Fruit fly (Drosophila melanogaster) whole organism, embryonic: ENCODE data around the gene Ilp6.

Experiments used
- Asciz ChIP-seq: fragments of 200-800 bp; sonication (Bioruptor generic); optimal IDR thresholded peaks from 2 replicates; lab custom pipeline; 2017; ENCODE audit warnings: missing biosample characterization, mild to moderate bottlenecking, missing genetic modification characterization, missing genetic modification reagents
- CG10209 ChIP-seq: fragments of 200-800 bp; sonication (Bioruptor generic); optimal IDR thresholded peaks from 3 replicates; lab custom pipeline; 2017; ENCODE audit warnings: missing biosample characterization, mild to moderate bottlenecking, missing genetic modification characterization, missing genetic modification reagents
- CG11504 ChIP-seq: fragments of 200-800 bp; sonication (Bioruptor generic); optimal IDR thresholded peaks from 3 replicates; lab custom pipeline; 2019; ENCODE audit warnings: missing biosample characterization, mild to moderate bottlenecking, missing genetic modification characterization, moderate library complexity
- CG11560 ChIP-seq: fragments of 200-800 bp; sonication (Bioruptor generic); IDR thresholded peaks from 3 replicates; pipeline ENCODE4 v1.3.6; 2022; ENCODE audit warnings: missing biosample characterization, missing genetic modification characterization
- CG12155 ChIP-seq: fragments of 200-800 bp; sonication (Bioruptor generic); optimal IDR thresholded peaks from 3 replicates; lab custom pipeline; 2016; ENCODE audit warnings: missing biosample characterization, missing genetic modification characterization
- CG14050 ChIP-seq: fragments of 200-800 bp; sonication (Bioruptor generic); IDR thresholded peaks from 3 replicates; pipeline ENCODE4 v1.3.6; 2022; ENCODE audit warnings: missing biosample characterization, missing genetic modification characterization
- CG17361 ChIP-seq: fragments of 200-800 bp; sonication (Bioruptor generic); IDR thresholded peaks from 3 replicates; pipeline ENCODE4 v1.3.6; 2022; ENCODE audit warnings: missing biosample characterization, missing genetic modification characterization
- CG17568 ChIP-seq: fragments of 200-800 bp; sonication (Bioruptor generic); optimal IDR thresholded peaks from 2 replicates; lab custom pipeline; 2018; ENCODE audit warnings: missing biosample characterization, mild to moderate bottlenecking, missing genetic modification characterization, moderate library complexity
- CG18476 ChIP-seq: fragments of 200-800 bp; sonication (Bioruptor generic); optimal IDR thresholded peaks from 2 replicates; lab custom pipeline; 2016; ENCODE audit warnings: missing biosample characterization, mild to moderate bottlenecking, missing genetic modification characterization
- CG18599 ChIP-seq: fragments of 200-800 bp; sonication (Bioruptor generic); optimal IDR thresholded peaks from 3 replicates; lab custom pipeline; 2017; ENCODE audit warnings: missing biosample characterization, missing genetic modification characterization, mild to moderate bottlenecking, moderate library complexity, missing genetic modification reagents
- CG2116 ChIP-seq: fragments of 200-800 bp; sonication (Bioruptor generic); optimal IDR thresholded peaks from 3 replicates; lab custom pipeline; 2018; ENCODE audit warnings: missing biosample characterization, mild to moderate bottlenecking, missing genetic modification characterization
- CG30020 ChIP-seq: fragments of 200-800 bp; optimal IDR thresholded peaks from 2 replicates; lab custom pipeline; 2019; ENCODE audit warnings: missing biosample characterization, mild to moderate bottlenecking, missing genetic modification characterization, moderate library complexity
- CG3065 ChIP-seq: fragments of 200-800 bp; sonication (Bioruptor generic); optimal IDR thresholded peaks from 2 replicates; lab custom pipeline; 2016; ENCODE audit warnings: missing biosample characterization, missing genetic modification characterization
- CG31388 ChIP-seq: fragments of 200-800 bp; sonication (Bioruptor generic); optimal IDR thresholded peaks from 2 replicates; lab custom pipeline; 2016; ENCODE audit warnings: missing biosample characterization, missing genetic modification characterization
- CG34224 ChIP-seq: fragments of 200-800 bp; sonication (Bioruptor generic); IDR thresholded peaks from 3 replicates; pipeline ENCODE4 v1.3.6; 2022; ENCODE audit warnings: missing biosample characterization, missing genetic modification characterization; ENCODE audit not compliant: partially characterized antibody
- CG34422 ChIP-seq: fragments of 200-800 bp; sonication (Bioruptor generic); IDR thresholded peaks from 3 replicates; pipeline ENCODE4 v1.3.6; 2022; ENCODE audit warnings: missing biosample characterization, missing genetic modification characterization
- CG42726 ChIP-seq: fragments of 200-800 bp; sonication (Bioruptor generic); IDR thresholded peaks from 2 replicates; pipeline ENCODE4 v1.3.6; 2022; ENCODE audit warnings: missing biosample characterization, missing genetic modification characterization; ENCODE audit not compliant: partially characterized antibody
- CG4707 ChIP-seq: fragments of 200-800 bp; sonication (Bioruptor generic); optimal IDR thresholded peaks from 2 replicates; lab custom pipeline; 2018; ENCODE audit warnings: missing biosample characterization, mild to moderate bottlenecking, missing genetic modification characterization, moderate library complexity
- CG7556 ChIP-seq: fragments of 200-800 bp; sonication (Bioruptor generic); optimal IDR thresholded peaks from 2 replicates; lab custom pipeline; 2017; ENCODE audit warnings: missing biosample characterization, mild to moderate bottlenecking, missing genetic modification characterization
- CG7745 ChIP-seq: fragments of 200-800 bp; sonication (Bioruptor generic); optimal IDR thresholded peaks from 2 replicates; lab custom pipeline; 2018; ENCODE audit warnings: missing biosample characterization, mild to moderate bottlenecking, missing genetic modification characterization, moderate library complexity
- CG8765 ChIP-seq: fragments of 200-800 bp; sonication (Bioruptor generic); IDR thresholded peaks from 2 replicates; pipeline ENCODE4 v1.3.6; 2022; ENCODE audit warnings: missing biosample characterization, missing genetic modification characterization
- CG9215 ChIP-seq: fragments of 200-800 bp; sonication (Bioruptor generic); IDR thresholded peaks from 2 replicates; pipeline ENCODE4 v1.3.6; 2022; ENCODE audit warnings: missing biosample characterization, missing genetic modification characterization
- CG9876 ChIP-seq: fragments of 200-800 bp; sonication (Bioruptor generic); optimal IDR thresholded peaks from 2 replicates; lab custom pipeline; 2016; ENCODE audit warnings: missing biosample characterization, missing genetic modification characterization
- Dll ChIP-seq: fragments of 200-800 bp; sonication (Bioruptor generic); IDR thresholded peaks from 4 replicates; pipeline ENCODE4 v1.3.6; 2022; ENCODE audit warnings: missing biosample characterization, missing genetic modification characterization; ENCODE audit not compliant: partially characterized antibody
- Dp ChIP-seq: fragments of 200-800 bp; sonication (Bioruptor generic); optimal IDR thresholded peaks from 2 replicates; lab custom pipeline; 2018; ENCODE audit warnings: missing biosample characterization, mild to moderate bottlenecking, missing genetic modification characterization, moderate library complexity
- Drgx ChIP-seq: fragments of 200-800 bp; sonication (Bioruptor generic); IDR thresholded peaks from 2 replicates; pipeline ENCODE4 v1.3.6; 2022; ENCODE audit warnings: missing biosample characterization, missing genetic modification characterization
- ERR ChIP-seq: fragments of 200-800 bp; sonication (Bioruptor generic); optimal IDR thresholded peaks from 2 replicates; lab custom pipeline; 2016; ENCODE audit warnings: missing biosample characterization, missing genetic modification characterization
- HLH4C ChIP-seq: fragments of 200-800 bp; sonication (Bioruptor generic); IDR thresholded peaks from 3 replicates; pipeline ENCODE4 v1.3.6; 2022; ENCODE audit warnings: missing biosample characterization, missing genetic modification characterization; ENCODE audit not compliant: partially characterized antibody
- MBD-R2 ChIP-seq: fragments of 200-800 bp; sonication (Bioruptor generic); IDR thresholded peaks from 2 replicates; pipeline ENCODE4 v1.3.6; 2022; ENCODE audit warnings: missing biosample characterization, missing genetic modification characterization
- Poxn ChIP-seq: fragments of 200-800 bp; sonication (Bioruptor generic); IDR thresholded peaks from 2 replicates; pipeline ENCODE4 v1.3.6; 2022; ENCODE audit warnings: missing biosample characterization, missing genetic modification characterization
- Ptx1 ChIP-seq: fragments of 200-800 bp; sonication (Bioruptor generic); IDR thresholded peaks from 2 replicates; pipeline ENCODE4 v1.3.6; 2022; ENCODE audit warnings: missing biosample characterization, missing genetic modification characterization
- Scr ChIP-seq: fragments of 200-800 bp; sonication (Bioruptor generic); IDR thresholded peaks from 2 replicates; pipeline ENCODE4 v1.3.6; 2022; ENCODE audit warnings: missing biosample characterization, missing genetic modification characterization; ENCODE audit not compliant: partially characterized antibody
- Sry-β ChIP-seq: fragments of 200-800 bp; sonication (Bioruptor generic); optimal IDR thresholded peaks from 2 replicates; lab custom pipeline; 2018; ENCODE audit warnings: missing biosample characterization, mild to moderate bottlenecking, missing genetic modification characterization, moderate library complexity
- Trl ChIP-seq, 3 experiments: fragments of >200 bp in 2 of 3; fragments of 200-800 bp in 1 of 3; sonication (Bioruptor generic) in 1 of 3; optimal IDR thresholded peaks; 2 replicates in 1 of 3; 3 replicates in 2 of 3; lab custom pipeline; 2016 to 2017; ENCODE audit warnings: missing biosample characterization in 1 of 3, missing genetic modification characterization in 1 of 3
- aop ChIP-seq: fragments of 200-800 bp; sonication (Bioruptor generic); IDR thresholded peaks from 2 replicates; pipeline ENCODE4 v1.3.6; 2022; ENCODE audit warnings: missing biosample characterization, missing genetic modification characterization
- ash1 ChIP-seq: fragments of 200-800 bp; sonication (Bioruptor generic); optimal IDR thresholded peaks from 2 replicates; lab custom pipeline; 2018; ENCODE audit warnings: missing biosample characterization, mild to moderate bottlenecking, missing genetic modification characterization
- bbx ChIP-seq: fragments of 200-800 bp; sonication (Bioruptor generic); IDR thresholded peaks from 2 replicates; pipeline ENCODE4 v1.3.6; 2022; ENCODE audit warnings: missing biosample characterization, missing genetic modification characterization; ENCODE audit not compliant: partially characterized antibody
- cad ChIP-seq: fragments of >200 bp; optimal IDR thresholded peaks from 2 replicates; lab custom pipeline; 2017; ENCODE audit warnings: missing biosample characterization, missing genetic modification characterization
- cato ChIP-seq: fragments of 200-800 bp; sonication (Bioruptor generic); optimal IDR thresholded peaks from 2 replicates; lab custom pipeline; 2016; ENCODE audit warnings: missing biosample characterization, missing genetic modification characterization, borderline replicate concordance
- ci ChIP-seq: fragments of 200-800 bp; sonication (Bioruptor generic); IDR thresholded peaks from 3 replicates; pipeline ENCODE4 v1.3.6; 2022; ENCODE audit warnings: missing biosample characterization, missing genetic modification characterization
- crp ChIP-seq, 2 experiments: fragments of 200-800 bp; sonication (Bioruptor generic); optimal IDR thresholded peaks; 2 replicates in 1 of 2; 3 replicates in 1 of 2; lab custom pipeline; 2017; ENCODE audit warnings: missing biosample characterization in 2 of 2, missing genetic modification characterization in 2 of 2, mild to moderate bottlenecking in 1 of 2, moderate library complexity in 1 of 2
- eve ChIP-seq, 2 experiments: fragments of >200 bp; optimal IDR thresholded peaks; 2 replicates each; lab custom pipeline; 2017; ENCODE audit warnings: missing biosample characterization in 2 of 2, missing genetic modification characterization in 2 of 2
- luna ChIP-seq: fragments of 200-800 bp; sonication (Bioruptor generic); optimal IDR thresholded peaks from 2 replicates; lab custom pipeline; 2016; ENCODE audit warnings: missing biosample characterization, missing genetic modification characterization
- onecut ChIP-seq: fragments of 200-800 bp; sonication (Bioruptor generic); IDR thresholded peaks from 2 replicates; pipeline ENCODE4 v1.3.6; 2022; ENCODE audit warnings: missing biosample characterization, missing genetic modification characterization
- p53 ChIP-seq: fragments of 200-800 bp; sonication (Bioruptor generic); optimal IDR thresholded peaks from 2 replicates; lab custom pipeline; 2016; ENCODE audit warnings: missing biosample characterization, missing genetic modification characterization
- pnt ChIP-seq: fragments of 200-800 bp; sonication (Bioruptor generic); optimal IDR thresholded peaks from 3 replicates; lab custom pipeline; 2016; ENCODE audit warnings: missing biosample characterization, missing genetic modification characterization
- unc-4 ChIP-seq: fragments of 200-800 bp; sonication (Bioruptor generic); IDR thresholded peaks from 2 replicates; pipeline ENCODE4 v1.3.6; 2022; ENCODE audit warnings: missing biosample characterization, missing genetic modification characterization; ENCODE audit not compliant: partially characterized antibody
- yki ChIP-seq: fragments of >200 bp; optimal IDR thresholded peaks from 3 replicates; lab custom pipeline; 2018

The Ilp6 gene

DNA sequence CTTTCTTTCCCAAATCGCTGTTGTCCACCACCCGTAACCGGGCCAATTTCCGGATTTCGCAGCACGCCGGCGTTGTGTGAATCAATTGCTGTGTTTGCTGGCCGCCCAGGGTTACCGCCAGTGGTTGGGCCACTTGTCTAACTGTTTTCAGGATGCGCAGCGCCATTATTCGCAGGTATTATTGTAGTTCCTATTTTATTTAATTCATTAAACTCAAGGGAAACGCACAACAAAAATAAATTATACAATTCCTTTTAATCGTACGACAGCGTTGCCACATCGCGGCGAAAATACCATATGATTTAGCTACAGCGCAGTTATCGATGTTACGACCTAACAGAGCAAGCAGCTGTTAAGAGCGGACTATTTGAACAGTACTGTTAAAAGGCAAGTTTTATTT is 9.9 kb upstream of the Ilp6 start, which contains the start of gene mRpL14 (continued):
- TF ChIP-seq CG7556 (GFP tag; lab: Kevin White, UChicago), result no peak
- no peak for TF ChIP-seq cato (GFP tag; lab: Kevin White, UChicago)
- TF ChIP-seq unc-4 (GFP tag; lab: Robert Waterston, UW), result 0 out of 2 replicates have a peak, but pooled peaks have one; percentile 32
- no peak for TF ChIP-seq ci
- no peak for TF ChIP-seq yki
- TF ChIP-seq ash1, result no peak
- TF ChIP-seq HLH4C (GFP tag; lab: Robert Waterston, UW), result 0 out of 3 replicates have a peak, but pooled peaks have one; percentile 14
- peak; percentile 62 for TF ChIP-seq MBD-R2
- TF ChIP-seq Drgx (GFP tag; lab: Robert Waterston, UW), result no peak
- 0 out of 2 replicates have a peak, but pooled peaks have one; percentile 23 for TF ChIP-seq bbx
- TF ChIP-seq Dp (GFP tag; lab: Kevin White, UChicago), result peak; percentile 74
- TF ChIP-seq Ptx1 (GFP tag; lab: Robert Waterston, UW), result no peak

DNA sequence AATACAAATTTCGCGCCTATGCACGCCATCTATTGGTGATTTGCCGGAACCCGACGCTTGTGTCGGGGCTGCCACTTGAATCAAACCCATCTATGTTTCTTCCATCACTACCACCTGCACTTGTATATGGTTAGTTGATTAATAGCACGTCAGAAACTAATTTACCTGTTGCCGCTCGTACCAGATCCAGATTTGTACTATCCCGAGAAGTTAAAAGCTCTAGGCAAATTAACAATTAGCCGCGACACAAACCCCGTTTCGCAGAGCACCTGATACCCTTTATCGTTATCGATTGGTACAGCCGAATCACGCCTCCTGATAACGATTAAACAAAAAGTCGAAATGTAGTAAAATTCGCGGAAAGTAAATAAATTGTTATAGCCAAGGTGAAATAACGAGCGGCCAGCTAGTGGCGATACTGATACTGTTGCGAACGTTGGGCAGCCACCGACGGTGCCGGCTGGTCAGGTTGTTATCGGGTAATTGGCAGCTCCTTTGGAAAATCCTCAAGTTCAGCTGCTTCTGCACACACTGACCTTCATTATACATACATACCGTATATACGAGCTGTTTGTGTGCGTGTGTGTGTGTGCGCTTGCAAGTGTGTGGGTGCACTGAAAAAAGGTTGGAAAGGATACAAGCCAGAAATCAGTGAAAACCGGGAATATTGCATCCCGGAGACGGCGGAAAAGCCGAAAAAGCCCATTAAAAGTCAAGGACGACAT is 5.7 kb upstream of the Ilp6 start:
- TF ChIP-seq CG7745 (tag; lab: Kevin White, UChicago) (no peak), luna (GFP tag; lab: Kevin White, UChicago) (no peak), pnt (GFP tag; lab: Kevin White, UChicago) (no peak), CG18476 (no peak), CG8765 (GFP tag; lab: Robert Waterston, UW) (no peak), CG11560 (tag; lab: Robert Waterston, UW) (peak; percentile 66; the same call in 2 of the 3 replicates), aop (no peak), Dll (GFP tag; lab: Robert Waterston, UW) (peak; percentile 66), CG31388 (GFP tag; lab: Kevin White, UChicago) (no peak), eve (GFP tag; optimal IDR thresholded peaks at IDR 0.05; lab: Kevin White, UChicago) (no peak), CG12155 (GFP tag; lab: Kevin White, UChicago) (no peak), Poxn (GFP tag; lab: Robert Waterston, UW) (no peak), CG11504 (tag; lab: Kevin White, UChicago) (no peak), onecut (GFP tag; lab: Robert Waterston, UW) (no peak), CG30020 (tag; lab: Kevin White, UChicago) (no peak), CG9876 (GFP tag; lab: Kevin White, UChicago) (no peak), ERR (no peak), CG34224 (GFP tag; lab: Robert Waterston, UW) (peak; percentile 68; the same call in 2 of the 3 replicates), cad (GFP tag; lab: Kevin White, UChicago) (no peak), CG42726 (no peak), Sry-β (GFP tag; lab: Kevin White, UChicago) (no peak), Scr (GFP tag; lab: Robert Waterston, UW) (peak; percentile 62), p53 (GFP tag; lab: Kevin White, UChicago) (no peak), cato (GFP tag; lab: Kevin White, UChicago) (no peak), Asciz (GFP tag; lab: Kevin White, UChicago) (no peak), CG2116 (GFP tag; lab: Kevin White, UChicago) (peak; percentile 96), CG14050 (GFP tag; lab: Robert Waterston, UW) (no peak), CG9215 (GFP tag; lab: Robert Waterston, UW) (no peak), CG34422 (GFP tag; lab: Robert Waterston, UW) (no peak), CG17568 (GFP tag; lab: Kevin White, UChicago) (no peak), Trl (optimal IDR thresholded peaks at IDR 0.05; lab: Kevin White, UChicago) (no peak), Trl (GFP tag; optimal IDR thresholded peaks at IDR 0.05; lab: Kevin White, UChicago) (no peak), CG10209 (GFP tag; lab: Kevin White, UChicago) (no peak), CG3065 (GFP tag; lab: Kevin White, UChicago) (peak; percentile 49), CG4707 (GFP tag; lab: Kevin White, UChicago) (no peak), crp (GFP tag; optimal IDR thresholded peaks at IDR 0.05; lab: Kevin White, UChicago) (peak in 1 of 2 experiments; percentile 60), CG17361 (GFP tag; lab: Robert Waterston, UW) (peak; percentile 49; the same call in 2 of the 3 replicates), CG18599 (no peak)
